Worm (Caenorhabditis elegans): ENCODE results near the gene ZC487.1.
A peak's percentile ranks its signal among the peaks of the same experiment; 100 is the strongest.

The ZC487.1 gene

ce11 chrV:6704482-6704881 lies 22.8 kb upstream of the ZC487.1 start:
- TF ChIP-seq lsy-12 (tag; optimal IDR thresholded peaks at IDR 0.05) (no peak), tbx-2 (tag; optimal IDR thresholded peaks at IDR 0.05) (no peak), nhr-76 (tag; optimal IDR thresholded peaks at IDR 0.05) (no peak), eor-1 (tag; optimal IDR thresholded peaks at IDR 0.05) (no peak), nhr-67 (tag; optimal IDR thresholded peaks at IDR 0.05) (no peak), daf-12 (tag; optimal IDR thresholded peaks at IDR 0.05) (no peak), snpc-4 (tag; optimal IDR thresholded peaks at IDR 0.05) (no peak), unc-62 (GFP tag; optimal IDR thresholded peaks at IDR 0.05) (no peak), jun-1 (tag; optimal IDR thresholded peaks at IDR 0.05) (no peak)

ce11 chrV:6705367-6705766 lies 22.0 kb upstream of the ZC487.1 start:
- TF ChIP-seq egl-5 (tag; optimal IDR thresholded peaks at IDR 0.05) (no peak), sea-2 (GFP tag; optimal IDR thresholded peaks at IDR 0.05) (no peak), elt-3 (tag; optimal IDR thresholded peaks at IDR 0.05) (no peak), lsy-12 (tag; optimal IDR thresholded peaks at IDR 0.05) (no peak), nhr-237 (tag; optimal IDR thresholded peaks at IDR 0.05) (no peak), zag-1 (tag; optimal IDR thresholded peaks at IDR 0.05) (no peak), ztf-11 (tag; optimal IDR thresholded peaks at IDR 0.05) (no peak), ceh-28 (tag; optimal IDR thresholded peaks at IDR 0.05) (no peak), nhr-12 (tag; optimal IDR thresholded peaks at IDR 0.05) (no peak), ceh-82 (tag; optimal IDR thresholded peaks at IDR 0.05) (no peak), nhr-28 (tag; optimal IDR thresholded peaks at IDR 0.05) (no peak), mdl-1 (tag; optimal IDR thresholded peaks at IDR 0.05) (no peak), ama-1 (optimal IDR thresholded peaks at IDR 0.05) (no peak), nhr-77 (tag; optimal IDR thresholded peaks at IDR 0.05) (no peak), fkh-2 (tag; optimal IDR thresholded peaks at IDR 0.05) (no peak), nhr-43 (tag; optimal IDR thresholded peaks at IDR 0.05; ENCODE audit: poor library complexity, severe bottlenecking) (no peak), skn-1 (tag; optimal IDR thresholded peaks at IDR 0.05) (no peak)

- TF ChIP-seq egl-5 (tag; optimal IDR thresholded peaks at IDR 0.05): no peak
- TF ChIP-seq lsy-12 (tag; optimal IDR thresholded peaks at IDR 0.05): no peak
- TF ChIP-seq egl-27 (tag; optimal IDR thresholded peaks at IDR 0.05): no peak
- TF ChIP-seq nhr-67 (tag; optimal IDR thresholded peaks at IDR 0.05): no peak
- TF ChIP-seq pqm-1 (tag; optimal IDR thresholded peaks at IDR 0.05): peak; percentile 65
- no peak for TF ChIP-seq nhr-23 (tag; optimal IDR thresholded peaks at IDR 0.05)
- TF ChIP-seq fkh-10 (GFP tag; optimal IDR thresholded peaks at IDR 0.05): no peak
- no peak for TF ChIP-seq ceh-82 (tag; optimal IDR thresholded peaks at IDR 0.05)
- no peak for TF ChIP-seq ceh-16 (tag; optimal IDR thresholded peaks at IDR 0.05)
- TF ChIP-seq elt-3 (tag; optimal IDR thresholded peaks at IDR 0.05): peak in 2 of 3 experiments; percentile 4 to 71
- TF ChIP-seq jun-1 (tag; optimal IDR thresholded peaks at IDR 0.05): no peak
- TF ChIP-seq daf-12 (tag; optimal IDR thresholded peaks at IDR 0.05): no peak
- no peak for TF ChIP-seq elt-1 (tag; optimal IDR thresholded peaks at IDR 0.05)
- TF ChIP-seq nhr-25 (tag; optimal IDR thresholded peaks at IDR 0.05): peak; percentile 61
- TF ChIP-seq elt-2 (tag; optimal IDR thresholded peaks at IDR 0.05): peak; percentile 88
- peak; percentile 46 for TF ChIP-seq ceh-28 (tag; optimal IDR thresholded peaks at IDR 0.05)
- no peak for TF ChIP-seq nhr-11 (tag; optimal IDR thresholded peaks at IDR 0.05)
Measured at ce11 chrV:6706771-6707170, 20.6 kb upstream of the ZC487.1 start, which contains the start of gene W02F12.4. Gene W02F12.4 (minus strand): TSS chrV:6706934.

- TF ChIP-seq nhr-11 (tag; optimal IDR thresholded peaks at IDR 0.05) (no peak), snpc-4 (tag; optimal IDR thresholded peaks at IDR 0.05) (no peak), nhr-12 (tag; optimal IDR thresholded peaks at IDR 0.05) (no peak), hmg-11 (tag; optimal IDR thresholded peaks at IDR 0.05) (peak; percentile 86), nhr-77 (tag; optimal IDR thresholded peaks at IDR 0.05) (no peak), sea-2 (GFP tag; optimal IDR thresholded peaks at IDR 0.05) (no peak), daf-12 (tag; optimal IDR thresholded peaks at IDR 0.05) (no peak), lin-39 (tag; optimal IDR thresholded peaks at IDR 0.05) (peak; percentile 74), ceh-82 (tag; optimal IDR thresholded peaks at IDR 0.05) (no peak), eor-1 (tag; optimal IDR thresholded peaks at IDR 0.05) (no peak), skn-1 (tag; optimal IDR thresholded peaks at IDR 0.05) (peak; percentile 1), ZK546.5 (tag; optimal IDR thresholded peaks at IDR 0.05) (no peak), nhr-23 (tag; optimal IDR thresholded peaks at IDR 0.05) (peak; percentile 37), lsy-12 (tag; optimal IDR thresholded peaks at IDR 0.05) (no peak), elt-3 (tag; optimal IDR thresholded peaks at IDR 0.05) (no peak), nhr-67 (tag; optimal IDR thresholded peaks at IDR 0.05) (no peak), lin-15B (tag; optimal IDR thresholded peaks at IDR 0.05) (peak; percentile 46), zag-1 (tag; optimal IDR thresholded peaks at IDR 0.05) (no peak), nhr-76 (tag; optimal IDR thresholded peaks at IDR 0.05) (no peak), elt-2 (tag; optimal IDR thresholded peaks at IDR 0.05) (peak; percentile 26), pha-4 (tag; optimal IDR thresholded peaks at IDR 0.05) (no peak), nfya-1 (tag; optimal IDR thresholded peaks at IDR 0.05; ENCODE audit: insufficient read depth) (peak; percentile 40), nhr-43 (tag; optimal IDR thresholded peaks at IDR 0.05; ENCODE audit: poor library complexity, severe bottlenecking) (peak; percentile 52), ceh-16 (tag; optimal IDR thresholded peaks at IDR 0.05) (no peak), elt-1 (tag; optimal IDR thresholded peaks at IDR 0.05) (no peak), nhr-237 (tag; optimal IDR thresholded peaks at IDR 0.05) (no peak), jun-1 (tag; optimal IDR thresholded peaks at IDR 0.05) (no peak), mdl-1 (tag; optimal IDR thresholded peaks at IDR 0.05) (no peak), nhr-28 (tag; optimal IDR thresholded peaks at IDR 0.05) (no peak), aly-2 (tag; optimal IDR thresholded peaks at IDR 0.05) (no peak), fos-1 (tag; optimal IDR thresholded peaks at IDR 0.05) (no peak), tbx-2 (tag; optimal IDR thresholded peaks at IDR 0.05) (no peak), pqm-1 (tag; optimal IDR thresholded peaks at IDR 0.05) (no peak), R02D3.7 (tag; optimal IDR thresholded peaks at IDR 0.05) (no peak)
Measured at ce11 chrV:6709050-6709683, 18.2 kb upstream of the ZC487.1 start, which contains the start of gene dlst-1. Gene dlst-1 (minus strand): TSS chrV:6709101.
